Fruit fly (Drosophila melanogaster) whole organism, larva: ENCODE data around the gene CG42810.
"Not testable (repeated sequence)": the region's sequence is repeated elsewhere in the genome, so short reads cannot be mapped to it uniquely, and the experiment has no call there.

ENCODE experiments used
- noc ChIP-seq: fragments of 200-800 bp; sonication (Bioruptor generic); optimal IDR thresholded peaks from 3 replicates; lab custom pipeline; 2019; ENCODE audit warnings: missing biosample characterization, mild to moderate bottlenecking, missing genetic modification characterization, moderate library complexity

CG42810 gene

DNA sequence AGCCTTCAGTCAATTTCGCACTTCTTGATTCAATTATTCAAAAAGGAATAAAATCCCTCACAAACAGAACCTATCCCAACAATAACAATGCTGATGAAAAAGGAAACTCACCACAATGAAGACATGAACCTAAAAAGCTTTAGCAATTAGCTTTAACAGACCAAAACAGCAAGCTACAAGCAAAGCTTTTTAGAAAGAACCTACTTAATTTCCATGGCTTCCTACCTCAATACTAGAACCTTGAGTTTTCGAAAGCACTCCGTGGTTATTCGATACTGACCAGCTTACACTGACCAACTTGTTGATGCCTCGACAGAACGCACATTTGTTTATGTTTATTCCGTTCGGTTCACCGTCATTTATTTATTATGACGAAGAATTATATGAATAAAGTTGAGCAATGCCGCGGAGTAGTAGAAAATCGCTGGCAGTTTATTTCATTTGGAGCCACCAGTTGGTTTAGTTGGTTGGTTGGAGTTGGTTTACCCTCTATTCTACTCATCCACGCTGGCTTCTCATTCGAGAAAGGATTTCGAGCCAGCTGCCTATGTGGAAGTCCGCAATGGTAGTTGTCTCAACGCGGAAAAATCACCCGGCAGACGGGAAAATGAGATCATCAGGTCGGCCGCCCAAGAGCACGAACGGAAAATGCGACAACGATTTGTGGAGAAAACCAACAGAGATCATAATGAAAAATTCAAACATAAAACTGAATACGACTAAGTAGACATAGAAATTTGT lies at the start of gene CG42810:
Gene CG42810, plus strand, starts transcription at position 691 of the 741 bp plus-strand sequence.
- no peak for TF ChIP-seq noc

DNA sequence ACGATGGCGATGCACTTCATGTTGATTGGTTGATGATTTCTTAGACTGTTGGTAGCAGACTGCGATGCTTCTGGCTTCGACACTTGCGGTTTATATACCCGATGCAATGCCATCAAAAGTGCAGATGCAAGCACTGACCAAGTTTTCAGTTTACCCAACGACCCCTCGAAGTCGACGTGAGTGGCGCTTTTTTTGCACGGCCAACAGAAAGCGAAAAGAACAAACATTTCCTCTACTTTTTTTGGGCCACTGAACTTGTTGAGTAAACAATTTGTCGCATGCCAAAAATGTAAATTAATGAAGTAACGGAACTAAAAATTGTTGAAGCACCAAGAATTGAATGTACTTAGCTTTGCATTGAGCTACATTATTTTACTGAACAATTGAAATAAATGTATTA lies 47.9 kb upstream of the CG42810 start, which contains the start of gene Vm34Ca:
Gene Vm34Ca, minus strand, starts transcription at position 66 of the 400 bp plus-strand sequence.
- TF ChIP-seq noc: no peak

DNA sequence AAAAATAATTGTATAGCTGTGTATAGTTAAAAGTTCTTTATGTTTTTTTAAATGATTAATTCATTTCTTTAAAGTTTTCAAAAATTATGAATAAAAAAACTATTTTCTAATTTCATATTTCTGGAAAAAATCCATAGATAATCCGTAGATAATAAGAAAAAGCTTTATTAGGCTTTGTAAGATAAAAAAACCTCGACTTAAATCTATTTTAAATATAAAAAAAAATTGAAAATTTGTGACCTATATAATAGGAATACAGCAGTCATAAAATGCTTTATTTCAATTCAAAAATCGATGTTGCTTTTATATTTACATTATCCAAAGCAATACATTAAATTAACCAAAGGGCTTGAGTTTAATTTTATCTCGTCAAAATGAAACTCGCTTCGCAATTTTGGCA lies 47.3 kb upstream of the CG42810 start, which contains the start of gene Flad2:
Gene Flad2, plus strand, starts transcription at position 301 of the 400 bp plus-strand sequence.
- no peak for TF ChIP-seq noc

DNA sequence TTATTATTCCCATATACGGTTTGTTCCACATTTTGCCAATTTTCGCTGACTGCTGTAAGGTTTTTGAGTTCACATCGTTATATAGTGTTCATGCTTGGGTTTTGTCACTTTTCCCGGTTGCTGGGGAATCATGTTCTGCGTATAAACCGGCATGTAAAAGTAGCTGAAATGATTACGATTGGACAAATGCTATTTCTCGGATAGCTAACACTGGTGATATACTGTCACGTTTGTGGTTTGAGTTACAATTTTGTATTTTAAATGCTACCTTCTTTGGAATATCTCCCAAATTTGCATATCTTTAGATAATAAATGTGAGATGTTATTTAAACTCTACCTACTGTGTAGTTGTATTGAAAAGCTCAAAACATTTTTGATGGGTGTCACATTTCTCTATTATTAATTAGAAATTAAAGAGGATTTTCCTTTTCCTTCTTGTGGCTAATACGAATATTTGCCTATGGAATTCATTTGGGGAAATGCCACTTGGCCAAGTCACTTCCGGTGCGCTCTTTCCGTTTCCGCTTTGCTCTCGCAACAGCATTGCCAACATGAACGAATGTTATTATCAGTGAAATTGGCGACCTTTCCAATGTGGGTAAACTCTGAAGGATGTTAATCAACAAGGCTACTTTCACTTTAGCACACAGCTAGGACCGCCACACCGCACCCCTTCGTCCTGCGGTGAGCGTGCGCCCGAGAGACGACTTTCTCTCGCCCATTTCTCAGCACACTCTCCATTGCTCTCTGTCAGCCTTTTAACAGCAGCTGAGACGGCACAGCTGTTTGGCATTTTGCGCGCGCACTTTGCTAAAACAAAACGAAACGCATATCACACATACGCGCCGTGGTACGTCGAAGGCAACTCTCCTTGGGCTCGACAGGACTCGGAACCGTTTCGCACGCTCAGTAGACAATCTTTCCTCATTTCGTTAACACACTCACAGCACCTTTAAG lies 44.7 kb upstream of the CG42810 start, which contains the start of the genes CG16956, CG42784 and CG43850:
Gene CG16956, minus strand, starts transcription at position 51 of the 957 bp plus-strand sequence.
Gene CG42784, plus strand, starts transcription at position 907 of the 957 bp plus-strand sequence.
Gene CG43850, plus strand, starts transcription at position 907 of the 957 bp plus-strand sequence.
- TF ChIP-seq noc: no peak

DNA sequence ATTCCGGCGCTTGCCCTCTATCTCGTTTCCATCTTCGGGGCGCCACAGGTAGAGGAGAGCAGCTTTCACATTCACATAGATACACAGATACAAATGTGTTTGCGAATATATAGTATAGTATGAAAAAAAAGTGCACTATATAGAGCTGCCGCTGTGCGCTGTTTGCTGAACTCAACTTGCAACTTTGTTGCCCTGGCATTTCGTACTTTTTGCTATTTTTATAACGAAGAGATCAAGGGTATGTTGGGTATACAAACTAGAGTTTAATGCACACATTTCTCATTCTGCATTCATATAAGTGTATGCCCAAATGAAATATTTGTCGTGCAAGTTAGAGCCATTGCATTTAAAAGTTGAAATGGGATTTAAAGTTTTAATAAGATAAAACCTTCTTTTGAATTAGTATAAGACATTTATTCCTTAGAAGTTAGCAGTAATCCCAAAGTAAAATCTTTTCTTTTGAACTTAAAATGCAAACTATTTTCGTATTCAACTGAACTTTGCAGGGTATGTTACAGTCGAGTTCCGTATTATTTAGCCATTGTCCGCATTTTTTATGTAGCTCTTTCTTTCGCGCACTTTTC lies 28.5 kb upstream of the CG42810 start:
- TF ChIP-seq noc: no peak

DNA sequence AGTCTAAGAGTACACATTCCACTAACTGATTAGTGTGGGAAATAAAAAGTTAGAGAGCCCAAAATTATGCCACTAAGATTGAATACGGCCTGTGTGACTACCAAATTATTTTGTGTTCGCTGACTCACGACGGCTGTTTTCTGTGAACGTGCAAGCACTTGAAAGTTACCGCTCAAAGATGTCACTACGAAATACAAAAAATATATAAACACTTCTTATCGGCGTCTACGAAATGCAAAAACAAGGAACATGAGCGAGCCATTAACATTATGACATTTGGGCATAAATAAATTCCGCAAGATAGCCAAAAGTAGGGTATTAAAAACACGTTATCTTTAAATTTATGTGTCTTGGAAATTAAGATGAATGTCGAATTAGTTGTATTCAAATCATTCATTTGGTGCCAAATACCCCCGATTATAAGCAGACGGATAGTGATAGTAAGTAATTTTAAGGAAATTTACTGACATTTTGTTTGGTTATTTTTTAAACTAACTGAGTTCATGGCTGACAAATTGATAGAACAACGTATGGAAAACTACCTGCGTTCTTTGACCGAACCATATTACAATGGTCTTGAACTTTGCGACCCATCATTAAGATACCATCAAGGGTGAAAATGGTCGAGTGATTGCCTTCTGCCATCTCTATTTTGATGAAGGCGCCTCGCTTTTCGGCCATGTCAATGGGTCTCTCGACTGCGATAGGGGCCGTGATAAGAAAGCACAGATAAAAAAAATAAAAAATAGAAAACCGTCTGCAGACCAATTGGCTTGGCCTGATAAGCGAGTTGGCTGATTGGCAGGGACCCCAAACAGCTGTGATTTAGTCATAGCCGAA lies 24.5 kb upstream of the CG42810 start, which contains the start of gene Tehao:
Gene Tehao, plus strand, starts transcription at position 828 of the 840 bp plus-strand sequence.
- peak; percentile 93 for TF ChIP-seq noc

DNA sequence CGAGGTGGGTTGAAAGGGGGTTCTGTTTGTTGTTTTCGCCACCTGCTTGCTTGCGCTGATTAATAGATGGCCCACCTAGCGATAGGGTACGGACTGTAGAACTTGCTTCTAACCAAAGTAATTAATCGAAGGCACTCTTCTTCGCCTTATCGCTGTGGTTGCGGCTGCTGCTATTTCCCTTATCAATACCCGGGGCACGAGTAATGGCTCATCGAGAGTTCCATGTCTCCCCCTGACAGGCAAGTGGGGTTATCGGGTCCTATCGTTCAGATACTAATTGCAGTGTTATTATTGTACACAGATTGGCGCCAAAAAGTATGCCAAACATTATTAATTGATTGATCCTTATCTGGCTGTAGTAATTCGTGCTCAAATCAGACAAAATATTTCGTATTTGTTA lies 22.7 kb upstream of the CG42810 start:
- TF ChIP-seq noc: peak; percentile 39

DNA sequence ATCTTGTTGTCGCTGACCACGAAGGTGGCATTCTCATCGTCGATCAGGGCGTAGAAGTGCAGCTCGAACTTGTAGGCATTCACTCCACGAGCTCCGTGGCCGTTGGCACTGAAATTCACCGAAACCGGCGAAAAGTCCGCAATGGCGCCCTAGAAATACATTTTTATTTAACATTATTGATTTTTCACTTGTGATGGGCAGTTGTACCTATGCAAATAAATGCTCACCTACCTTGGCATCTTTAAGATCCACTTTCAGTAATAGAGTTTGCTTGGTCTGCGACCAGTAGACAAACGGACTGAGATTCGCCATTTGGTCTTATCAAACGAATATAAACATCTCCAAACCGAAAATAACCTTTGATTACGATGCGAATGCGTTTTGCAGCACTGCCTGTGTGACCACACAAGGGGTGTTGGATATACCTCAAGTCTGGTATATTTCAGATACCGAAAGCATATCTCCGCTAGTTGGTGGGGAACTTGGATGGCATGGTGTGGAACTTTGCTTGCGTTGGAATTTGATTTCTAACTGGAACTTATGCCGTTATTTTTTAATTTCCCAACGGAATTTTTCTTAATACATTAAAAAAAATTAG lies 14.1 kb upstream of the CG42810 start, which contains the start of gene Hacd2:
Gene Hacd2, minus strand, starts transcription at position 403 of the 598 bp plus-strand sequence.
- no peak for TF ChIP-seq noc

DNA sequence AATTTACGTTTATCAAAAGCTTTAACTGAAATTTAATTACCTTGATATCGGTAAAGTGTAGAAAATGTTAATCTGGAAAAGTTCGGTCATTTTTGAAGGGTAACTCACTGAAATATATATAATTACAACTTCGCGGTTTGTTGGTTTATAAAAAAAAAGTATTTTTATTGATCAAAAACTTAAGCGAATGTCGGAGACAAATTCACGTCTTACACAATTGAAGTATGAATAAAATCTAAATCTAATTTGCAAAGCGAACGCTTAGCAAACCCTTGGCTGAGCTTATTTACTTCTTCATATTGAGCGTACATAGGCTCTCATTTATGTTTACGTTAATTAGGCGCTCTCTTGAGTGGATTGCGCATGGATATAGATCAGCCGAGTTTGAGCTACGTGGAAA lies 10.1 kb upstream of the CG42810 start, which contains the start of gene Hsp60D:
Gene Hsp60D, minus strand, starts transcription at position 101 of the 400 bp plus-strand sequence.
- not testable (repeated sequence) for TF ChIP-seq noc

DNA sequence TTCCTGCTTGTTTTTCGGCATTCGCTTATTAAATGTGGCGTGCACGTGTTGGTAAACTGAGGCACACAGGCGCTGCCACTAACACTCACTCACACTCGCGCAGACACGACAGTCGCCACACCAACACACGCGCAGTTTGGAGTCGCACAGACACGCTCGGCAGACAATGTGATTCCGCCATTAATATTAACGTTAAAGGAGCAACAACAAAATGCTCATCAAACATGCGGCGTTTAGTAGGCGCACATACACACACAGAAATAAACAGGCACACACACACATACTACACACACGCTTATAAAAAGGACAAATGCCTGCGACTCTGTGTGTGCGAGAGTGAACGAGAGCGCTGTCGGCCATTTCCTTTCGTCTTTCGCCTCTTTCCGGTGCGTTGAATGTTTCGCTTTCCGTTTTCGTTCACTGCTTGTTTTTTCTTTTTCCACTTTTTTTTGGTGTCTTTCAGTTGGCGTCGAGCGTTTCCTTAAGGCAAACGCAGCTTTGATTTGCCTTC lies 2.4 kb upstream of the CG42810 start, which contains the start of gene CG42809:
Gene CG42809, plus strand, starts transcription at position 461 of the 511 bp plus-strand sequence.
- no peak for TF ChIP-seq noc

DNA sequence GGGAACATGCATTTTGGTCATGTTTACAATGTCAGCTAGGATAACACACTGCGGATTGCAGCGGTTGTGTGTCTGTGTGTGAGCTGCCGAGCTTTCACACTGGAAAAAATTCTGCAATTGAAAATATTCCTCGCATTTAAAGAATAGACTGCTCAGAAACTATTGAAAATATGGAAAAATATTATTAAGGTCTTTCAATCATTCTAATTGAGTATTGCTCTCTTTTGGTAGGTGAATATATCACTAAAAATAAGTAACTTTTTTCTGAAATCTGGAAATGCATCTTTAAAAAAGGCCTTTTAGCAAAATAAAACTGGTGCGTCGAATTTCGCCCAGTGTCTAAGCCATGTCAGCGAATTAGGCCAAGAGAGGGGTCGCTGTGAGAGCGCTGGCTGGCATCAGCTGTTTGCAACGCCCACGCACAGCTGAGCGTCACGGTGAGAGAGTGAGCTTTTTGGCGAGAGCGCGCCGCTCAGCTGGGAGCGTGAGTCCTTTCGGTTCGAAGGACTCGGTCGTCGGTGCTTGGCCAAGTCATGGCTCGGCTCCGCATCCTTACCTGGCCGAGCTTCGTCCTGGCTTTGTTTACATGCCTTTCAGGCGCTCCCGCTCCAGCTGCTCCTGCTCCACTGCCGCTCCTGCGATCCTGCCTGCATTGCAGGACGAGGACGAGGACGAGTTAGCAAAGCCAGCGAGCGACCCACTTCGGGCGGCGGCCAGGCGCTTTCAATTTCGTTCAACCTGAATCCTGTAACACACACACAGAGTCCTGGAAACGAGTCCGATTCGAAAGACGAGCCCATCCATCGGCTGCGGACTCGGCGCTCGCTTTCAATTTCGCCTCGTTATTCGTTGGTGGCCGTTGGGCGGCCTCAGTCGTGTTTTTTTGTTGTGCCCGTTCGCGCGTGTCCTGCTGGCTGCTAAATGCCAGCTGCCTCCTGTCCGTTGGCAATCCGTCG lies 1.7 kb downstream of the CG42810 start, which contains the start of gene CG46308:
Gene CG46308, plus strand, starts transcription at position 864 of the 956 bp plus-strand sequence.
- no peak for TF ChIP-seq noc

DNA sequence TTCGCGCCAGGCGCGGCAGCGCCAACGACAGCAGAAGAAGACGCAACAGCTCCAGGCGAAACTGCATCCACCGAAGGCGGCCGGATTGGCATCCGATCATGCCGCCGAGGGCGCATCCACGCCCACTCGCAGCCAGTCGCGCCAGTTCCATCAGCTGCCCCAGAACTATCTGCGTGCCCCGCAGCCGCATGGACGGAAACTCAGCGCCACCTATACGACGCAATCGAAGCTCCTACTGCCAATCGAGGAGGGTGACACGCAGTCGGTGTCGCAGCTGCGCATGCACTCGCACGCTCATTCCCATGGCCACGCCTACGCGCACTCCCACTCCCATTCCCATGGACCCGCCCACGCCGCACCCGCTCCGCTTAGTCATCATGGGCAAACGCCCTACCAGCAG lies 15.8 kb downstream of the CG42810 start:
- TF ChIP-seq noc: no peak

DNA sequence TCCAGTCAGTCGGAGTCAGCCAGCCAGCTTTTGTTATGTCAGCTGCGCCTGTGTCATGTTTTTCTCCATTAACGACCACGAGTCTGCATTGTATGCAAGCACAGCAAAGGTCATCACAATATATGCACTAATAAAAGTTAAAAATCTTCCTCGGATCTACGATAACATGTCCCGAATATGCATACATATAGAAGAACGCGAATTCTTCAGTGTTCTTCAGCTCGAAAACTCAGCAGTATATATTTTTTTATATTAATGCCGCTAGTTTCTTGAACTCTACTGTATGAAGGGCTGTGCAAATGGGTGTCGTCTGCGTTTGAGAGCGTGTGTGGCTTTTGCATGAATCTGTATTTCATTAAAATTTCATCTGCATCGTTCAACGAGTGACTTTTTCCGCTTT lies 22.8 kb downstream of the CG42810 start:
- TF ChIP-seq noc: no peak
